Worm (Caenorhabditis elegans) whole organism, L4 larva: ENCODE measurements around the gene C45G7.13.

ENCODE experiments used
- F10B5.3 ChIP-seq: sonication (generic microtip); optimal IDR thresholded peaks from 2 replicates; lab custom pipeline; 2016; ENCODE audit warnings: mild to moderate bottlenecking, missing genetic modification characterization, missing compliant biosample characterization
- T20F7.1 ChIP-seq: fragments of 200-800 bp; sonication (Bioruptor generic); optimal IDR thresholded peaks from 2 replicates; lab custom pipeline; 2018; ENCODE audit warnings: mild to moderate bottlenecking, missing genetic modification characterization, missing compliant biosample characterization
- T26A8.4 ChIP-seq: fragments of 200-800 bp; sonication (Bioruptor generic); IDR thresholded peaks from 2 replicates; pipeline ENCODE4 v1.3.6; 2022; ENCODE audit warnings: missing genetic modification characterization, missing compliant biosample characterization
- Y105C5A.15 ChIP-seq: fragments of 200-800 bp; sonication (Bioruptor generic); IDR thresholded peaks from 2 replicates; pipeline ENCODE4 v1.3.6; 2022; ENCODE audit warnings: missing genetic modification characterization, missing compliant biosample characterization
- Y5F2A.4 ChIP-seq: fragments of 200-800 bp; sonication (Bioruptor generic); optimal IDR thresholded peaks from 2 replicates; lab custom pipeline; 2018; ENCODE audit warnings: mild to moderate bottlenecking, missing genetic modification characterization, missing compliant biosample characterization
- Y75B8A.6 ChIP-seq: fragments of 200-800 bp; sonication (Bioruptor generic); IDR thresholded peaks from 2 replicates; pipeline ENCODE4 v1.3.6; 2022; ENCODE audit warnings: missing genetic modification reagents, missing genetic modification characterization, missing compliant biosample characterization
- ZK337.2 ChIP-seq: fragments of 200-800 bp; sonication (Bioruptor generic); IDR thresholded peaks from 2 replicates; pipeline ENCODE4 v1.3.6; 2022; ENCODE audit warnings: missing genetic modification reagents, missing genetic modification characterization, missing compliant biosample characterization
- aha-1 ChIP-seq: fragments of 150-350 bp; peaks from one replicate; lab custom pipeline; 2014; ENCODE audit warnings: missing biosample characterization, missing genetic modification characterization
- ama-1 ChIP-seq: fragments of 150-350 bp; optimal IDR thresholded peaks from 2 replicates; lab custom pipeline; 2014; ENCODE audit warnings: inconsistent platforms, mixed read lengths
- ceh-20 ChIP-seq: fragments of 200-800 bp; sonication (Bioruptor generic); IDR thresholded peaks from 2 replicates; pipeline ENCODE4 v1.3.6; 2022; ENCODE audit warnings: missing genetic modification reagents, missing genetic modification characterization, missing compliant biosample characterization
- ces-1 ChIP-seq: fragments of 150-350 bp; sonication (generic microtip); optimal IDR thresholded peaks from 4 replicates; lab custom pipeline; 2014; ENCODE audit warnings: missing biosample characterization, missing genetic modification reagents, missing genetic modification characterization
- ctbp-1 ChIP-seq: fragments of 200-800 bp; sonication (Bioruptor generic); IDR thresholded peaks from 2 replicates; pipeline ENCODE4 v1.3.6; 2022; ENCODE audit warnings: missing genetic modification reagents, missing genetic modification characterization, missing compliant biosample characterization
- daf-8 ChIP-seq: fragments of 200-800 bp; sonication (Bioruptor generic); IDR thresholded peaks from 2 replicates; pipeline ENCODE4 v1.3.6; 2022; ENCODE audit warnings: missing genetic modification characterization, missing compliant biosample characterization
- dpl-1 ChIP-seq: fragments of 150-350 bp; optimal IDR thresholded peaks from 2 replicates; lab custom pipeline; 2014; ENCODE audit warnings: missing biosample characterization, missing genetic modification reagents, missing genetic modification characterization
- duxl-1 ChIP-seq: sonication (generic microtip); optimal IDR thresholded peaks from 2 replicates; lab custom pipeline; 2016; ENCODE audit warnings: mild to moderate bottlenecking, missing genetic modification characterization, moderate library complexity, missing compliant biosample characterization; ENCODE audit not compliant: poor library complexity
- dve-1 ChIP-seq: sonication (generic microtip); optimal IDR thresholded peaks from 2 replicates; lab custom pipeline; 2017; ENCODE audit warnings: antibody characterized with exemption, mild to moderate bottlenecking, missing genetic modification characterization, missing compliant biosample characterization; ENCODE audit not compliant: insufficient read depth
- egl-43 ChIP-seq: fragments of 200-800 bp; sonication (Bioruptor generic); IDR thresholded peaks from 2 replicates; pipeline ENCODE4 v1.3.6; 2022; ENCODE audit warnings: missing genetic modification reagents, missing genetic modification characterization, missing compliant biosample characterization
- fos-1 ChIP-seq: fragments of 150-350 bp; optimal IDR thresholded peaks from 2 replicates; lab custom pipeline; 2014; ENCODE audit warnings: missing biosample characterization, missing genetic modification characterization
- lim-7 ChIP-seq: fragments of 200-800 bp; sonication (Bioruptor generic); IDR thresholded peaks from 2 replicates; pipeline ENCODE4 v1.3.6; 2022; ENCODE audit warnings: missing genetic modification characterization, missing compliant biosample characterization
- lin-1 ChIP-seq: fragments of 200-800 bp; sonication (Bioruptor generic); IDR thresholded peaks from 2 replicates; pipeline ENCODE4 v1.3.6; 2022; ENCODE audit warnings: missing genetic modification reagents, missing genetic modification characterization, missing compliant biosample characterization
- lin-39 ChIP-seq: fragments of 150-350 bp; optimal IDR thresholded peaks from 2 replicates; lab custom pipeline; 2014; ENCODE audit warnings: missing biosample characterization, missing genetic modification reagents, missing genetic modification characterization
- lir-3 ChIP-seq: sonication (generic microtip); optimal IDR thresholded peaks from 2 replicates; lab custom pipeline; 2016; ENCODE audit warnings: mild to moderate bottlenecking, missing genetic modification characterization, missing compliant biosample characterization
- mdl-1 ChIP-seq, 2 experiments: fragments of 150-350 bp in 1 of 2; sonication (generic microtip) in 1 of 2; optimal IDR thresholded peaks; 2 replicates each; lab custom pipeline; 2014 to 2017; ENCODE audit warnings: missing biosample characterization in 2 of 2, missing genetic modification characterization in 2 of 2
- mdt-29 ChIP-seq: fragments of 200-800 bp; sonication (Bioruptor generic); IDR thresholded peaks from 2 replicates; pipeline ENCODE4 v1.3.6; 2022; ENCODE audit warnings: missing genetic modification reagents, missing genetic modification characterization, missing compliant biosample characterization
- mep-1 ChIP-seq: fragments of 150-350 bp; sonication (generic microtip); optimal IDR thresholded peaks from 3 replicates; lab custom pipeline; 2014; ENCODE audit warnings: missing biosample characterization, missing genetic modification characterization
- mxl-2 ChIP-seq: fragments of 200-800 bp; sonication (Bioruptor generic); conservative IDR thresholded peaks from 2 replicates; pipeline ENCODE4 v1.3.6; 2022; ENCODE audit warnings: missing genetic modification reagents, missing genetic modification characterization, missing compliant biosample characterization
- mxl-3 ChIP-seq: fragments of 200-800 bp; sonication (Bioruptor generic); optimal IDR thresholded peaks from 2 replicates; lab custom pipeline; 2018; ENCODE audit warnings: mild to moderate bottlenecking, missing genetic modification characterization, missing compliant biosample characterization
- nhr-10 ChIP-seq: fragments of 150-350 bp; optimal IDR thresholded peaks from 2 replicates; lab custom pipeline; 2014; ENCODE audit warnings: missing biosample characterization, missing genetic modification characterization
- nhr-11 ChIP-seq: fragments of 150-350 bp; optimal IDR thresholded peaks from 2 replicates; lab custom pipeline; 2014; ENCODE audit warnings: missing biosample characterization, missing genetic modification characterization
- nhr-111 ChIP-seq: fragments of 200-800 bp; sonication (Bioruptor generic); optimal IDR thresholded peaks from 2 replicates; lab custom pipeline; 2018; ENCODE audit warnings: mild to moderate bottlenecking, missing genetic modification characterization, missing compliant biosample characterization
- nhr-237 ChIP-seq: sonication (generic microtip); optimal IDR thresholded peaks from 2 replicates; lab custom pipeline; 2017; ENCODE audit warnings: missing biosample characterization, missing genetic modification characterization
- nhr-25 ChIP-seq: sonication (generic microtip); optimal IDR thresholded peaks from 2 replicates; lab custom pipeline; 2017; ENCODE audit warnings: missing genetic modification characterization, mild to moderate bottlenecking, missing compliant biosample characterization, antibody characterized with exemption, moderate library complexity, borderline replicate concordance; ENCODE audit not compliant: insufficient read depth
- nhr-28 ChIP-seq: fragments of 150-350 bp; optimal IDR thresholded peaks from 2 replicates; lab custom pipeline; 2014; ENCODE audit warnings: missing biosample characterization, missing genetic modification characterization
- nhr-6 ChIP-seq: fragments of 150-350 bp; optimal IDR thresholded peaks from 2 replicates; lab custom pipeline; 2014; ENCODE audit warnings: missing biosample characterization, missing genetic modification characterization
- pha-4 ChIP-seq, 2 experiments: fragments of 150-350 bp in 1 of 2; fragments of 200-800 bp in 1 of 2; sonication (Bioruptor generic) in 1 of 2; IDR thresholded peaks in 1 of 2; optimal IDR thresholded peaks in 1 of 2; 2 replicates each; pipeline versions ENCODE4 v1.3.6 to Lab custom; 2014 to 2022; ENCODE audit warnings: missing genetic modification characterization in 2 of 2, missing genetic modification reagents in 2 of 2, missing biosample characterization in 1 of 2, missing compliant biosample characterization in 1 of 2
- pqm-1 ChIP-seq: sonication (generic microtip); optimal IDR thresholded peaks from 2 replicates; lab custom pipeline; 2017; ENCODE audit warnings: missing biosample characterization, missing genetic modification characterization
- rbr-2 ChIP-seq: sonication (generic microtip); optimal IDR thresholded peaks from 2 replicates; lab custom pipeline; 2016; ENCODE audit warnings: missing genotype, missing genetic modification characterization, missing compliant biosample characterization
- sdz-12 ChIP-seq: fragments of 200-800 bp; sonication (Bioruptor generic); optimal IDR thresholded peaks from 2 replicates; lab custom pipeline; 2018; ENCODE audit warnings: mild to moderate bottlenecking, missing genetic modification characterization, missing compliant biosample characterization
- spr-1 ChIP-seq: sonication (generic microtip); optimal IDR thresholded peaks from 2 replicates; lab custom pipeline; 2016; ENCODE audit warnings: mild to moderate bottlenecking, missing genetic modification characterization, missing compliant biosample characterization
- tag-97 ChIP-seq: fragments of 200-800 bp; sonication (Bioruptor generic); IDR thresholded peaks from 2 replicates; pipeline ENCODE4 v1.3.6; 2022; ENCODE audit warnings: missing genetic modification characterization, missing compliant biosample characterization
- tra-1 ChIP-seq: fragments of 200-800 bp; sonication (Bioruptor generic); IDR thresholded peaks from 2 replicates; pipeline ENCODE4 v1.3.6; 2022; ENCODE audit warnings: missing genetic modification reagents, missing genetic modification characterization, missing compliant biosample characterization
- unc-39 ChIP-seq: sonication (generic microtip); optimal IDR thresholded peaks from 2 replicates; lab custom pipeline; 2017; ENCODE audit warnings: missing biosample characterization, missing genetic modification characterization
- unc-62 ChIP-seq, 3 experiments: fragments of 150-350 bp in 1 of 3; sonication (generic microtip); optimal IDR thresholded peaks in 2 of 3; peaks in 1 of 3; 1 replicate in 1 of 3; 2 replicates in 2 of 3; lab custom pipeline; 2014 to 2017; ENCODE audit warnings: missing biosample characterization in 3 of 3, missing genetic modification characterization in 3 of 3, missing genetic modification reagents in 3 of 3, missing genotype in 1 of 3
- zag-1 ChIP-seq: fragments of 150-350 bp; optimal IDR thresholded peaks from 2 replicates; lab custom pipeline; 2014; ENCODE audit warnings: missing biosample characterization, missing genetic modification characterization

The C45G7.13 gene

ce11 chrIV:2476386-2476785 is 25.3 kb upstream of the C45G7.13 start, which contains the start of gene grd-16:
Gene grd-16 (plus strand): TSS chrIV:2476686.
- no peak for TF ChIP-seq unc-39
- TF ChIP-seq nhr-11 (tag; lab: Kevin White, UChicago), result no peak
- peak in 1 of 2 experiments; percentile 13 for TF ChIP-seq unc-62 (GFP tag; optimal IDR thresholded peaks at IDR 0.05 in 1 of 2; lab: Kevin White, UChicago)
- TF ChIP-seq unc-62 (tag; optimal IDR thresholded peaks at IDR 0.05; lab: Kevin White, UChicago), result no peak
- TF ChIP-seq aha-1 (tag; lab: Kevin White, UChicago), result peak; percentile 63
- no peak for TF ChIP-seq mxl-2 (GFP tag; lab: Robert Waterston, UW)
- TF ChIP-seq T20F7.1 (GFP tag; lab: Kevin White, UChicago), result no peak

ce11 chrIV:2470114-2470513 is 19.0 kb upstream of the C45G7.13 start, which contains the start of gene ilys-1:
Gene ilys-1 (plus strand): TSS chrIV:2470414.
- TF ChIP-seq mdt-29 (GFP tag; lab: Robert Waterston, UW) (no peak), dpl-1 (GFP tag; lab: Kevin White, UChicago) (no peak), lin-1 (no peak), nhr-111 (GFP tag; lab: Kevin White, UChicago) (no peak), T26A8.4 (GFP tag; lab: Robert Waterston, UW) (no peak), Y105C5A.15 (GFP tag; lab: Robert Waterston, UW) (no peak), spr-1 (tag; lab: Kevin White, UChicago) (no peak), egl-43 (GFP tag; lab: Robert Waterston, UW) (no peak), Y75B8A.6 (GFP tag; lab: Robert Waterston, UW) (no peak), ceh-20 (GFP tag; lab: Robert Waterston, UW) (no peak)

- TF ChIP-seq ces-1 (GFP tag; lab: Kevin White, UChicago), result no peak
- no peak for TF ChIP-seq mxl-2 (GFP tag; lab: Robert Waterston, UW)
- TF ChIP-seq duxl-1 (tag; lab: Kevin White, UChicago), result no peak
- TF ChIP-seq ctbp-1 (GFP tag; lab: Robert Waterston, UW), result no peak
- TF ChIP-seq T20F7.1 (GFP tag; lab: Kevin White, UChicago), result no peak
- TF ChIP-seq nhr-111 (GFP tag; lab: Kevin White, UChicago), result no peak
- no peak for TF ChIP-seq fos-1 (tag; lab: Kevin White, UChicago)
- TF ChIP-seq lim-7, result no peak
- no peak for TF ChIP-seq ama-1 (lab: Kevin White, UChicago)
- TF ChIP-seq Y5F2A.4 (GFP tag; lab: Kevin White, UChicago), result no peak
- no peak for TF ChIP-seq nhr-10 (tag; lab: Kevin White, UChicago)
These were observed 16.2 kb upstream of the C45G7.13 start, which contains the start of gene ilys-2 for ce11 chrIV:2467378-2467777. Gene ilys-2 (plus strand): TSS chrIV:2467678.

DNA sequence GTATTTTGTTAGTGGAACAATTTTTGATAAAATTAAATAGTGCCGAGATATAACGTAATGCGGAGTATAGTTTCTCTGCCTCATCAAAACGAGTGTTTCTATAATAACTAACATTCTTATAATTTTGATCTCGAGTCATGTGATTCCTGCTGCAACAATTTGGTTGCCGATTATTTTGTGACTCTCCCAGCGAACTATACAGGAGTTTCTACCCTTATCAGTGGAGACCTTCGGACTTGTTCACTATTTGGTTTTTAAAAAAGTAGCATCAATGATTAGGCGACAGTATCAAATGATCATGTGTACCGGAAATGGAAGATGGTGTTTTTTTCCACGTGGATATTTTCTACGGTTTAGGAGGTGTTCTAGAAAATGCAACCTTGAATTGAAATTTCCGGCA is 15.1 kb upstream of the C45G7.13 start:
- peak; percentile 72 for TF ChIP-seq pqm-1
- TF ChIP-seq sdz-12, result no peak
- no peak for TF ChIP-seq pha-4 (GFP tag; IDR thresholded peaks at IDR 0.05; lab: Robert Waterston, UW)
- no peak for TF ChIP-seq pha-4 (tag; optimal IDR thresholded peaks at IDR 0.05; lab: Kevin White, UChicago)
- no peak for TF ChIP-seq mep-1 (tag; lab: Kevin White, UChicago)
- no peak for TF ChIP-seq tra-1 (GFP tag; lab: Robert Waterston, UW)
- no peak for TF ChIP-seq lin-39
- TF ChIP-seq ZK337.2 (GFP tag; lab: Robert Waterston, UW), result no peak
- TF ChIP-seq lir-3 (tag; lab: Kevin White, UChicago), result no peak
- TF ChIP-seq nhr-28 (tag; lab: Kevin White, UChicago), result peak; percentile 77
- TF ChIP-seq, all 104 proteins: peak for 2

- TF ChIP-seq nhr-237 (tag; lab: Kevin White, UChicago) (no peak), dve-1 (no peak), Y105C5A.15 (GFP tag; lab: Robert Waterston, UW) (no peak), nhr-6 (tag; lab: Kevin White, UChicago) (no peak), tag-97 (GFP tag; lab: Robert Waterston, UW) (no peak), mdl-1 (tag; optimal IDR thresholded peaks at IDR 0.05; lab: Kevin White, UChicago) (no peak), mxl-2 (GFP tag; lab: Robert Waterston, UW) (no peak), F10B5.3 (no peak), rbr-2 (no peak), nhr-25 (tag; lab: Kevin White, UChicago) (no peak), mxl-3 (GFP tag; lab: Kevin White, UChicago) (no peak), zag-1 (no peak), nhr-11 (tag; lab: Kevin White, UChicago) (no peak), daf-8 (no peak)
These were observed 13.0 kb upstream of the C45G7.13 start, which contains the start of gene ilys-3 for ce11 chrIV:2464156-2464555. Gene ilys-3 (plus strand): TSS chrIV:2464456.
